Worm (Caenorhabditis elegans): ENCODE data around the gene lido-5.
"Not testable (repeated sequence)": the region's sequence is repeated elsewhere in the genome, so short reads cannot be mapped to it uniquely, and the experiment has no call there.

DNA sequence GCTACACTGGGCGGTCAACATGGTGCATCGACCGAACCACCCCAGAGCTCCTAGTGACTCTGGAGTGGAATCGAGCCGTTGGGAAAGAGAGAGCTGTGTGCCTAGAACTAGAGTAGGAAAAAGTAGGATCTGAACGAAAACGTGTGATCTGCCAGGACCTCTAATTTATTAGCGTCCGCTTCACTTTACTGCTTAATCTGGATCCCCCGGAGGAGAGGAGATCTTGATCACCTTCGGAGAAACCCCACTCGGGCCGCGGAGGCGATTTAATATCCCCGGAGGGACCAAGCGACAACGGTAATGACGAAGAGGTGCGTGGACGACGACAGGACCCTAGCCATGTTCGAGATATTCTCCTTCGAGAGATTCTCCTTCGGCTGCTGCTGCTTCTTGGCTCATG lies 6.9 kb upstream of the lido-5 start, which contains the start of gene K09E3.2:
- TF ChIP-seq hlh-6 (tag; optimal IDR thresholded peaks at IDR 0.05); unc-55 (GFP tag; optimal IDR thresholded peaks at IDR 0.05); pag-3 (tag; optimal IDR thresholded peaks at IDR 0.05; ENCODE audit: borderline replicate concordance); ceh-19 (GFP tag; optimal IDR thresholded peaks at IDR 0.05): not testable (repeated sequence)

Measured in whole organism, late embryonic.